Worm (Caenorhabditis elegans): Measurements from ENCODE around the gene R10D12.6.

DNA sequence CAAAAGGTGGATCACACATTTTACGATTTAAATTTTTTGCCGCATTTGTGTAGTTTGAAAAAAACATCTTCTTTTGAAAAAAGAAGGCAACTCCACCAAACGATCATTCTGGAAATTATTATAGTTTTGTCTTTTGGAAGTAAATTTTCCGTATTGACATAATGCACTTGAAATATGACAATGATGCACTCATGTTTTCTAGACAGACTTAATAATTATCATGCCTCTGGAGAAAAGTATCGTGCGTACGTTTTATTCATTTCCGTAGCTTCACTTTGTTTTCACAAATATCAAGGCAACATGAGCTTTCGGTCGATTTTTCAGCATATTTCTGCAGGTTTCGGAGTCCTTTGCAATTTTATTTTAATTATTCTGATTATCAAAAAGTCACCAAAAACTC, 30.8 kb upstream of the R10D12.6 start, which contains the start of gene str-250:
- TF ChIP-seq ama-1 (optimal IDR thresholded peaks at IDR 0.05) (no peak), elt-3 (tag; optimal IDR thresholded peaks at IDR 0.05) (no peak), nhr-28 (tag; optimal IDR thresholded peaks at IDR 0.05) (no peak), skn-1 (tag; optimal IDR thresholded peaks at IDR 0.05) (no peak), aly-2 (tag; optimal IDR thresholded peaks at IDR 0.05) (no peak), elt-1 (tag; optimal IDR thresholded peaks at IDR 0.05) (no peak), elt-2 (tag; optimal IDR thresholded peaks at IDR 0.05) (no peak)
